Worm (Caenorhabditis elegans) whole organism, midembryonic: ENCODE results near the gene T27E7.3.

Experiments used
- flt-1 ChIP-seq: fragments of 200-800 bp; sonication (Bioruptor generic); IDR thresholded peaks from 2 replicates; pipeline ENCODE4 v1.3.6; 2022; ENCODE audit warnings: missing genetic modification characterization, missing compliant biosample characterization
- med-1 ChIP-seq: sonication (generic microtip); optimal IDR thresholded peaks from 2 replicates; lab custom pipeline; 2017; ENCODE audit warnings: missing genetic modification characterization, mild to moderate bottlenecking, missing compliant biosample characterization, antibody characterized with exemption, missing genetic modification reagents; ENCODE audit not compliant: insufficient read depth
- ref-1 ChIP-seq: fragments of 200-800 bp; sonication (Bioruptor generic); conservative IDR thresholded peaks from 2 replicates; pipeline ENCODE4 v1.3.6; 2022; ENCODE audit warnings: missing genetic modification reagents, missing genetic modification characterization, missing compliant biosample characterization
- ztf-23 ChIP-seq: fragments of 200-800 bp; sonication (Bioruptor generic); IDR thresholded peaks from 2 replicates; pipeline ENCODE4 v1.3.6; 2022; ENCODE audit warnings: missing genetic modification reagents, missing genetic modification characterization, missing compliant biosample characterization
- ztf-29 ChIP-seq: fragments of 200-800 bp; sonication (Bioruptor generic); IDR thresholded peaks from 2 replicates; pipeline ENCODE4 v1.3.6; 2022; ENCODE audit warnings: missing genetic modification reagents, missing genetic modification characterization, missing compliant biosample characterization

DNA sequence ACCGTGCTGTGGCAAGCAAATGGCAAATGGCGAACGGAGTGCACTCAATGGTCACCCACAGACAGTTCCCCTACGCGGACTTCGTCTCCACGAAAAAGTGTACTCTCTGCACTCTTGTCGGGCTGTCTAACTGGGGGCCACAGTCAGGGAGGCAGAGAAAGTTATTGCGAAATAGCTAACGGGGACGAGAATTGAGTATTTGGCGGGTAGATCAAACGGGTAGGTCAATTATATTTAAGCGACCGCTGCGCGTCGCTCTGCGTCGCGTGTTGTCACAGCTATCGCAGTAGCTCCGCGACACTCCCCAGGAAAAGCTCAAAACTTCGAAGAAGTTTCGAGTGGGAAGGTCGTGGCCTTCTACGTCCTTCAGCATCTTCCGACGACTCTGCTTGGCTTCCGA is 3.5 kb downstream of the T27E7.3 start:
- TF ChIP-seq flt-1 (GFP tag; lab: Robert Waterston, UW) (no peak), med-1 (GFP tag; lab: Kevin White, UChicago) (no peak), ztf-29 (no peak), ztf-23 (GFP tag; lab: Robert Waterston, UW) (no peak), ref-1 (no peak)
